Worm (Caenorhabditis elegans) whole organism, L4 larva: ENCODE data around the gene pck-3.
A peak's percentile ranks its signal among the peaks of the same experiment; 100 is the strongest.

Experiments used
- D1046.2 ChIP-seq: fragments of 200-800 bp; sonication (Bioruptor generic); IDR thresholded peaks from 2 replicates; pipeline ENCODE4 v1.3.6; 2022; ENCODE audit warnings: missing genetic modification characterization, missing compliant biosample characterization
- F49E8.2 ChIP-seq: sonication (generic microtip); optimal IDR thresholded peaks from 2 replicates; lab custom pipeline; 2016; ENCODE audit warnings: missing compliant biosample characterization, mild to moderate bottlenecking, missing genetic modification characterization, borderline replicate concordance
- R02D3.7 ChIP-seq: fragments of 150-350 bp; sonication (generic microtip); optimal IDR thresholded peaks from 3 replicates; lab custom pipeline; 2014; ENCODE audit warnings: missing biosample characterization, missing genetic modification characterization
- Y5F2A.4 ChIP-seq: fragments of 200-800 bp; sonication (Bioruptor generic); optimal IDR thresholded peaks from 2 replicates; lab custom pipeline; 2018; ENCODE audit warnings: mild to moderate bottlenecking, missing genetic modification characterization, missing compliant biosample characterization
- Y75B8A.6 ChIP-seq: fragments of 200-800 bp; sonication (Bioruptor generic); IDR thresholded peaks from 2 replicates; pipeline ENCODE4 v1.3.6; 2022; ENCODE audit warnings: missing genetic modification reagents, missing genetic modification characterization, missing compliant biosample characterization
- arid-1 ChIP-seq: fragments of 200-800 bp; sonication (Bioruptor generic); conservative IDR thresholded peaks from 2 replicates; pipeline ENCODE4 v1.3.6; 2022; ENCODE audit warnings: missing genetic modification reagents, missing genetic modification characterization, missing compliant biosample characterization
- ceh-28 ChIP-seq: fragments of 150-350 bp; optimal IDR thresholded peaks from 2 replicates; lab custom pipeline; 2014; ENCODE audit warnings: missing biosample characterization, missing genetic modification reagents, missing genetic modification characterization
- ceh-32 ChIP-seq: sonication (generic microtip); optimal IDR thresholded peaks from 2 replicates; lab custom pipeline; 2016; ENCODE audit warnings: mild to moderate bottlenecking, missing genetic modification characterization, missing compliant biosample characterization; ENCODE audit not compliant: poor library complexity
- ceh-62 ChIP-seq: sonication (generic microtip); optimal IDR thresholded peaks from 2 replicates; lab custom pipeline; 2017; ENCODE audit warnings: missing biosample characterization, missing genetic modification characterization
- ceh-82 ChIP-seq: sonication (generic microtip); optimal IDR thresholded peaks from 2 replicates; lab custom pipeline; 2017; ENCODE audit warnings: missing biosample characterization, missing genetic modification characterization
- ctbp-1 ChIP-seq: fragments of 200-800 bp; sonication (Bioruptor generic); IDR thresholded peaks from 2 replicates; pipeline ENCODE4 v1.3.6; 2022; ENCODE audit warnings: missing genetic modification reagents, missing genetic modification characterization, missing compliant biosample characterization
- daf-12 ChIP-seq: fragments of 150-350 bp; optimal IDR thresholded peaks from 2 replicates; lab custom pipeline; 2014; ENCODE audit warnings: missing biosample characterization, missing genetic modification reagents, missing genetic modification characterization
- dmd-6 ChIP-seq: fragments of 200-800 bp; sonication (Bioruptor generic); IDR thresholded peaks from 2 replicates; pipeline ENCODE4 v1.3.6; 2022; ENCODE audit warnings: missing genetic modification reagents, missing genetic modification characterization, missing compliant biosample characterization
- dmd-8 ChIP-seq: fragments of 200-800 bp; sonication (Bioruptor generic); IDR thresholded peaks from 2 replicates; pipeline ENCODE4 v1.3.6; 2022; ENCODE audit warnings: missing genetic modification characterization, missing compliant biosample characterization
- dmd-9 ChIP-seq: fragments of 200-800 bp; sonication (Bioruptor generic); IDR thresholded peaks from 2 replicates; pipeline ENCODE4 v1.3.6; 2022; ENCODE audit warnings: missing genetic modification reagents, missing genetic modification characterization, missing compliant biosample characterization
- duxl-1 ChIP-seq: sonication (generic microtip); optimal IDR thresholded peaks from 2 replicates; lab custom pipeline; 2016; ENCODE audit warnings: mild to moderate bottlenecking, missing genetic modification characterization, moderate library complexity, missing compliant biosample characterization; ENCODE audit not compliant: poor library complexity
- dve-1 ChIP-seq: sonication (generic microtip); optimal IDR thresholded peaks from 2 replicates; lab custom pipeline; 2017; ENCODE audit warnings: antibody characterized with exemption, mild to moderate bottlenecking, missing genetic modification characterization, missing compliant biosample characterization; ENCODE audit not compliant: insufficient read depth
- egl-27 ChIP-seq: sonication (generic microtip); optimal IDR thresholded peaks from 3 replicates; lab custom pipeline; 2017; ENCODE audit warnings: missing biosample characterization, missing genetic modification reagents, missing genetic modification characterization
- fkh-10 ChIP-seq: fragments of 150-350 bp; optimal IDR thresholded peaks from 2 replicates; lab custom pipeline; 2014; ENCODE audit warnings: missing biosample characterization, missing genetic modification reagents, missing genetic modification characterization
- fos-1 ChIP-seq: fragments of 150-350 bp; optimal IDR thresholded peaks from 2 replicates; lab custom pipeline; 2014; ENCODE audit warnings: missing biosample characterization, missing genetic modification characterization
- hif-1 ChIP-seq, 2 experiments: sonication (generic microtip); optimal IDR thresholded peaks; 2 replicates each; lab custom pipeline; 2016 to 2017; ENCODE audit warnings: missing compliant biosample characterization in 2 of 2, missing genetic modification characterization in 2 of 2, missing genetic modification reagents in 2 of 2, missing genotype in 2 of 2, mild to moderate bottlenecking in 1 of 2
- hmg-1.1 ChIP-seq: fragments of 200-800 bp; sonication (Bioruptor generic); IDR thresholded peaks from 2 replicates; pipeline ENCODE4 v1.3.6; 2022; ENCODE audit warnings: missing genetic modification reagents, missing genetic modification characterization, missing compliant biosample characterization
- lin-13 ChIP-seq: fragments of 150-350 bp; optimal IDR thresholded peaks from 2 replicates; lab custom pipeline; 2014; ENCODE audit warnings: missing biosample characterization, missing genetic modification reagents, missing genetic modification characterization
- lin-15B ChIP-seq: fragments of 150-350 bp; sonication (generic microtip); optimal IDR thresholded peaks from 3 replicates; lab custom pipeline; 2014; ENCODE audit warnings: missing biosample characterization, missing genetic modification characterization
- lin-29 ChIP-seq: fragments of 200-800 bp; sonication (Bioruptor generic); IDR thresholded peaks from 2 replicates; pipeline ENCODE4 v1.3.6; 2022; ENCODE audit warnings: missing genetic modification reagents, missing genetic modification characterization, missing compliant biosample characterization
- lin-38 ChIP-seq: fragments of 200-800 bp; sonication (Bioruptor generic); IDR thresholded peaks from 2 replicates; pipeline ENCODE4 v1.3.6; 2022; ENCODE audit warnings: missing genetic modification reagents, missing genetic modification characterization, missing compliant biosample characterization
- lsy-2 ChIP-seq, 2 experiments: fragments of 150-350 bp in 1 of 2; sonication (generic microtip) in 1 of 2; optimal IDR thresholded peaks; 2 replicates each; lab custom pipeline; 2014 to 2017; ENCODE audit warnings: missing biosample characterization in 2 of 2, missing genetic modification characterization in 2 of 2
- mdl-1 ChIP-seq, 2 experiments: fragments of 150-350 bp in 1 of 2; sonication (generic microtip) in 1 of 2; optimal IDR thresholded peaks; 2 replicates each; lab custom pipeline; 2014 to 2017; ENCODE audit warnings: missing biosample characterization in 2 of 2, missing genetic modification characterization in 2 of 2
- mep-1 ChIP-seq: fragments of 150-350 bp; sonication (generic microtip); optimal IDR thresholded peaks from 3 replicates; lab custom pipeline; 2014; ENCODE audit warnings: missing biosample characterization, missing genetic modification characterization
- nhr-10 ChIP-seq: fragments of 150-350 bp; optimal IDR thresholded peaks from 2 replicates; lab custom pipeline; 2014; ENCODE audit warnings: missing biosample characterization, missing genetic modification characterization
- nhr-11 ChIP-seq: fragments of 150-350 bp; optimal IDR thresholded peaks from 2 replicates; lab custom pipeline; 2014; ENCODE audit warnings: missing biosample characterization, missing genetic modification characterization
- nhr-111 ChIP-seq: fragments of 200-800 bp; sonication (Bioruptor generic); optimal IDR thresholded peaks from 2 replicates; lab custom pipeline; 2018; ENCODE audit warnings: mild to moderate bottlenecking, missing genetic modification characterization, missing compliant biosample characterization
- nhr-237 ChIP-seq: sonication (generic microtip); optimal IDR thresholded peaks from 2 replicates; lab custom pipeline; 2017; ENCODE audit warnings: missing biosample characterization, missing genetic modification characterization
- nhr-25 ChIP-seq: sonication (generic microtip); optimal IDR thresholded peaks from 2 replicates; lab custom pipeline; 2017; ENCODE audit warnings: missing genetic modification characterization, mild to moderate bottlenecking, missing compliant biosample characterization, antibody characterized with exemption, moderate library complexity, borderline replicate concordance; ENCODE audit not compliant: insufficient read depth
- nhr-41 ChIP-seq: fragments of 200-800 bp; sonication (Bioruptor generic); IDR thresholded peaks from 2 replicates; pipeline ENCODE4 v1.3.6; 2022; ENCODE audit warnings: missing genetic modification reagents, missing genetic modification characterization, missing compliant biosample characterization
- nhr-42 ChIP-seq: fragments of 200-800 bp; sonication (Bioruptor generic); IDR thresholded peaks from 2 replicates; pipeline ENCODE4 v1.3.6; 2022; ENCODE audit warnings: missing genetic modification characterization, missing compliant biosample characterization
- nhr-77 ChIP-seq: fragments of 150-350 bp; optimal IDR thresholded peaks from 2 replicates; lab custom pipeline; 2014; ENCODE audit warnings: missing biosample characterization, missing genetic modification characterization
- php-3 ChIP-seq: fragments of 200-800 bp; sonication (Bioruptor generic); IDR thresholded peaks from 2 replicates; pipeline ENCODE4 v1.3.6; 2022; ENCODE audit warnings: missing genetic modification reagents, missing genetic modification characterization, missing compliant biosample characterization
- sdz-12 ChIP-seq: fragments of 200-800 bp; sonication (Bioruptor generic); optimal IDR thresholded peaks from 2 replicates; lab custom pipeline; 2018; ENCODE audit warnings: mild to moderate bottlenecking, missing genetic modification characterization, missing compliant biosample characterization
- skn-1 ChIP-seq: fragments of 150-350 bp; optimal IDR thresholded peaks from 2 replicates; lab custom pipeline; 2014; ENCODE audit warnings: missing biosample characterization, missing genetic modification characterization
- snpc-1.2 ChIP-seq: fragments of 200-800 bp; sonication (Bioruptor generic); IDR thresholded peaks from 2 replicates; pipeline ENCODE4 v1.3.6; 2022; ENCODE audit warnings: missing genetic modification reagents, missing genetic modification characterization, missing compliant biosample characterization
- tag-97 ChIP-seq: fragments of 200-800 bp; sonication (Bioruptor generic); IDR thresholded peaks from 2 replicates; pipeline ENCODE4 v1.3.6; 2022; ENCODE audit warnings: missing genetic modification characterization, missing compliant biosample characterization
- unc-130 ChIP-seq: sonication (generic microtip); optimal IDR thresholded peaks from 2 replicates; lab custom pipeline; 2016; ENCODE audit warnings: missing genetic modification reagents, missing genetic modification characterization, missing compliant biosample characterization
- unc-62 ChIP-seq, 3 experiments: fragments of 150-350 bp in 1 of 3; sonication (generic microtip); optimal IDR thresholded peaks in 2 of 3; peaks in 1 of 3; 1 replicate in 1 of 3; 2 replicates in 2 of 3; lab custom pipeline; 2014 to 2017; ENCODE audit warnings: missing biosample characterization in 3 of 3, missing genetic modification characterization in 3 of 3, missing genetic modification reagents in 3 of 3, missing genotype in 1 of 3
- zip-11 ChIP-seq: fragments of 200-800 bp; sonication (Bioruptor generic); IDR thresholded peaks from 2 replicates; pipeline ENCODE4 v1.3.6; 2022; ENCODE audit warnings: missing genetic modification characterization, missing compliant biosample characterization
- zip-2 ChIP-seq: fragments of 150-350 bp; optimal IDR thresholded peaks from 2 replicates; lab custom pipeline; 2014; ENCODE audit warnings: missing biosample characterization, missing genetic modification characterization
- ztf-7 ChIP-seq: fragments of 150-350 bp; optimal IDR thresholded peaks from 2 replicates; lab custom pipeline; 2014; ENCODE audit warnings: missing biosample characterization, missing genetic modification characterization

Gene pck-3

DNA sequence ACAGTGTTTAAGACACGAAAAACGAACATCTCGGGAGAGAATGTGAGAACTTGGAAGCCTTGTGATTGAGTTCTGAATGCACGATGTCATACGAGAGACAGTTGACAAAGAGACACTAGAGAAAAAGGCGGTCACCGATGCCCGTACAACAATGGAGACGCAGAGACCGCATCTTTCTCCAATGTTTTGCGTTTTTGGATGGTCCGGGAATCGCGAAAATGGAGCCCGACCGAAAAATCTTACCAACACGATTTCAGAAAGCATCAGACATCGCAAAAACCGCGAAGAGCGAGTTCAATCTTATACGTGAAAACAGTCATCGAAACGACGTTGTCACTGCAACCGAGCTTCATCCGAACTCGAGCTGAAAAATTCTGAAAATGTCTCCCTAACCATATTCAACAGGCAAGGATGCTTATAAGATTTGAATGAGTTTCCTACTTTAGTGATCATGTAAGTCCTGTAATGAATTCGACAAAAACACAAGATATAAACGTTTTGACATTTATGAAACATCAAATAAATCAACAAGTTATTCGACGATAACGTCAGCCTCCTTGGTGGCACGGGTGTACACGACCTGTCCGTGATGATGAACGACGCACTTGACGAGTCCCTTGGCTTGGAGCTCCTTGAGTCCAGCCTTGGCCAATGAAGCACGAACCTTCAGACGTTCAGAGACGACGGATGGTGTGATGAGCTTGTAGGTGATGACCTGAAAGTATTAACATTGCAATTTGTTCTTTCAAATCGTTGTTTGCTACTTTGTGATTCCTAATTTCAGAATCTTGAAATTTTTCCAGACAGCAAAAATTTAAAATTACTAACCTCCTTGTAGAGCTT, 50.4 kb downstream of the pck-3 start, which contains the start of gene inx-7 (continued):
- TF ChIP-seq zip-2 (tag; lab: Kevin White, UChicago) (no peak), lin-13 (no peak), hmg-1.1 (GFP tag; lab: Robert Waterston, UW) (no peak), lin-29 (GFP tag; lab: Robert Waterston, UW) (no peak), nhr-25 (tag; lab: Kevin White, UChicago) (no peak), ctbp-1 (GFP tag; lab: Robert Waterston, UW) (no peak), duxl-1 (peak; percentile 47), mdl-1 (tag; optimal IDR thresholded peaks at IDR 0.05; lab: Kevin White, UChicago) (no peak), F49E8.2 (tag; lab: Kevin White, UChicago) (peak; percentile 80), Y5F2A.4 (peak; percentile 27), ceh-62 (no peak), ceh-82 (no peak), php-3 (GFP tag; lab: Robert Waterston, UW) (peak; percentile 55), lin-15B (no peak), D1046.2 (GFP tag; lab: Robert Waterston, UW) (no peak), nhr-10 (tag; lab: Kevin White, UChicago) (no peak), ztf-7 (no peak), egl-27 (tag; lab: Kevin White, UChicago) (no peak), unc-62 (GFP tag; optimal IDR thresholded peaks at IDR 0.05 in 1 of 2; lab: Kevin White, UChicago) (peak in 1 of 2 experiments; percentile 83), unc-62 (tag; optimal IDR thresholded peaks at IDR 0.05; lab: Kevin White, UChicago) (no peak), daf-12 (no peak), dmd-8 (0 out of 2 replicates have a peak, but pooled peaks have one; percentile 63), ceh-28 (tag; lab: Kevin White, UChicago) (no peak), nhr-77 (tag; lab: Kevin White, UChicago) (no peak), R02D3.7 (tag; lab: Kevin White, UChicago) (no peak), lin-38 (peak; percentile 59), fos-1 (tag; lab: Kevin White, UChicago) (no peak), arid-1 (GFP tag; lab: Robert Waterston, UW) (0 out of 2 replicates have a peak, but pooled peaks have one; percentile 59), hif-1 (tag; optimal IDR thresholded peaks at IDR 0.05; lab: Kevin White, UChicago) (no peak), nhr-111 (GFP tag; lab: Kevin White, UChicago) (no peak), skn-1 (tag; lab: Kevin White, UChicago) (no peak), nhr-42 (no peak), zip-11 (GFP tag; lab: Robert Waterston, UW) (0 out of 2 replicates have a peak, but pooled peaks have one; percentile 6), Y75B8A.6 (GFP tag; lab: Robert Waterston, UW) (no peak), dmd-6 (peak; percentile 18; the same call in 1 of the 2 replicates), fkh-10 (GFP tag; lab: Kevin White, UChicago) (no peak)

ce11 chrIV:5947555-5948151, 51.2 kb downstream of the pck-3 start, which contains the start of gene rps-25:
rps-25 (minus strand) TSS chrIV:5947605.
- no peak for TF ChIP-seq sdz-12 (GFP tag; lab: Kevin White, UChicago)
- TF ChIP-seq ceh-32 (tag; lab: Kevin White, UChicago), result no peak
- no peak for TF ChIP-seq zip-2 (tag; lab: Kevin White, UChicago)
- peak; percentile 67 for TF ChIP-seq mep-1 (tag; lab: Kevin White, UChicago)
- no peak for TF ChIP-seq ceh-28 (tag; lab: Kevin White, UChicago)
- no peak for TF ChIP-seq nhr-111 (GFP tag; lab: Kevin White, UChicago)
- TF ChIP-seq lsy-2 (tag; optimal IDR thresholded peaks at IDR 0.05; lab: Kevin White, UChicago), result peak in 1 of 2 experiments; percentile 94
- no peak for TF ChIP-seq tag-97 (GFP tag; lab: Robert Waterston, UW)
- peak; percentile 91 for TF ChIP-seq snpc-1.2
- no peak for TF ChIP-seq ctbp-1 (GFP tag; lab: Robert Waterston, UW)
- TF ChIP-seq hmg-1.1 (GFP tag; lab: Robert Waterston, UW), result peak; percentile 30; the same call in 1 of the 2 replicates
- peak; percentile 57 for TF ChIP-seq dve-1 (tag; lab: Kevin White, UChicago)
- no peak for TF ChIP-seq Y75B8A.6 (GFP tag; lab: Robert Waterston, UW)
- no peak for TF ChIP-seq nhr-237 (tag; lab: Kevin White, UChicago)
- TF ChIP-seq ceh-82, result no peak
- TF ChIP-seq fkh-10 (GFP tag; lab: Kevin White, UChicago), result peak; percentile 10
- no peak for TF ChIP-seq nhr-41 (GFP tag; lab: Robert Waterston, UW)
- TF ChIP-seq unc-130 (GFP tag; lab: Kevin White, UChicago), result peak; percentile 35
- TF ChIP-seq hif-1 (tag; optimal IDR thresholded peaks at IDR 0.05; lab: Kevin White, UChicago), result peak in 1 of 2 experiments; percentile 25
- TF ChIP-seq dmd-9 (GFP tag; lab: Robert Waterston, UW), result no peak
- TF ChIP-seq nhr-11, result no peak
- TF ChIP-seq daf-12, result no peak
